Fruit fly (Drosophila melanogaster) whole organism, embryonic: Measurements from ENCODE around the gene yellow-e2.

Experiments
- Asciz ChIP-seq: fragments of 200-800 bp; sonication (Bioruptor generic); optimal IDR thresholded peaks from 2 replicates; lab custom pipeline; 2017; ENCODE audit warnings: missing biosample characterization, mild to moderate bottlenecking, missing genetic modification characterization, missing genetic modification reagents
- Blimp-1 ChIP-seq: fragments of 200-800 bp; sonication (Bioruptor generic); optimal IDR thresholded peaks from 3 replicates; lab custom pipeline; 2018; ENCODE audit warnings: missing biosample characterization, missing genetic modification characterization, mild to moderate bottlenecking, moderate library complexity, missing genetic modification reagents
- CG10209 ChIP-seq: fragments of 200-800 bp; sonication (Bioruptor generic); optimal IDR thresholded peaks from 3 replicates; lab custom pipeline; 2017; ENCODE audit warnings: missing biosample characterization, mild to moderate bottlenecking, missing genetic modification characterization, missing genetic modification reagents
- CG10543 ChIP-seq: fragments of 200-800 bp; sonication (Bioruptor generic); optimal IDR thresholded peaks from 3 replicates; lab custom pipeline; 2017; ENCODE audit warnings: missing biosample characterization, mild to moderate bottlenecking, missing genetic modification characterization, moderate library complexity
- CG10979 ChIP-seq: fragments of 200-800 bp; sonication (Bioruptor generic); optimal IDR thresholded peaks from 2 replicates; lab custom pipeline; 2018; ENCODE audit warnings: missing biosample characterization, mild to moderate bottlenecking, missing genetic modification characterization, moderate library complexity
- CG11247 ChIP-seq: fragments of 200-800 bp; sonication (Bioruptor generic); IDR thresholded peaks from 2 replicates; pipeline ENCODE4 v1.3.6; 2022; ENCODE audit warnings: missing biosample characterization, missing genetic modification characterization
- CG11723 ChIP-seq: fragments of 200-800 bp; sonication (Bioruptor generic); optimal IDR thresholded peaks from 2 replicates; lab custom pipeline; 2017; ENCODE audit warnings: missing biosample characterization, mild to moderate bottlenecking, missing genetic modification characterization
- CG1602 ChIP-seq: fragments of 200-800 bp; sonication (Bioruptor generic); optimal IDR thresholded peaks from 3 replicates; lab custom pipeline; 2016; ENCODE audit warnings: missing biosample characterization, missing genetic modification characterization
- CG1603 ChIP-seq: fragments of 200-800 bp; sonication (Bioruptor generic); optimal IDR thresholded peaks from 2 replicates; lab custom pipeline; 2019; ENCODE audit warnings: missing biosample characterization, mild to moderate bottlenecking, missing genetic modification characterization, moderate library complexity
- CG1792 ChIP-seq: fragments of 200-800 bp; sonication (Bioruptor generic); optimal IDR thresholded peaks from 2 replicates; lab custom pipeline; 2016; ENCODE audit warnings: missing biosample characterization, missing genetic modification characterization
- CG18764 ChIP-seq: fragments of 200-800 bp; sonication (Bioruptor generic); optimal IDR thresholded peaks from 3 replicates; lab custom pipeline; 2016; ENCODE audit warnings: missing biosample characterization, missing genetic modification characterization
- CG30403 ChIP-seq: fragments of 200-800 bp; sonication (Bioruptor generic); optimal IDR thresholded peaks from 3 replicates; lab custom pipeline; 2016; ENCODE audit warnings: missing biosample characterization, missing genetic modification characterization
- CG33213 ChIP-seq: fragments of 200-800 bp; sonication (Bioruptor generic); optimal IDR thresholded peaks from 3 replicates; lab custom pipeline; 2016; ENCODE audit warnings: missing biosample characterization, missing genetic modification characterization
- CG4360 ChIP-seq: fragments of 200-800 bp; sonication (Bioruptor generic); IDR thresholded peaks from 2 replicates; pipeline ENCODE4 v1.3.6; 2022; ENCODE audit warnings: missing biosample characterization, missing genetic modification characterization
- CG43689 ChIP-seq: fragments of 200-800 bp; sonication (Bioruptor generic); IDR thresholded peaks from 2 replicates; pipeline ENCODE4 v1.3.6; 2022; ENCODE audit warnings: missing biosample characterization, missing genetic modification characterization
- CG8359 ChIP-seq: fragments of 200-800 bp; sonication (Bioruptor generic); optimal IDR thresholded peaks from 2 replicates; lab custom pipeline; 2017; ENCODE audit warnings: missing biosample characterization, mild to moderate bottlenecking, missing genetic modification characterization, borderline replicate concordance
- CG8478 ChIP-seq: fragments of >200 bp; optimal IDR thresholded peaks from 2 replicates; lab custom pipeline; 2018
- CG8924 ChIP-seq: fragments of 200-800 bp; optimal IDR thresholded peaks from 3 replicates; lab custom pipeline; 2019; ENCODE audit warnings: missing biosample characterization, mild to moderate bottlenecking, missing genetic modification characterization, moderate library complexity
- CG9609 ChIP-seq: fragments of 200-800 bp; sonication (Bioruptor generic); optimal IDR thresholded peaks from 3 replicates; lab custom pipeline; 2016; ENCODE audit warnings: missing biosample characterization, missing genetic modification characterization
- CG9932 ChIP-seq: fragments of 200-800 bp; sonication (Bioruptor generic); IDR thresholded peaks from 2 replicates; pipeline ENCODE4 v1.3.6; 2022; ENCODE audit warnings: missing biosample characterization, missing genetic modification characterization
- D ChIP-seq, 2 experiments: fragments of 200-800 bp in 1 of 2; fragments of >200 bp in 1 of 2; sonication (Bioruptor generic) in 1 of 2; optimal IDR thresholded peaks; 2 replicates in 1 of 2; 3 replicates in 1 of 2; lab custom pipeline; 2017; ENCODE audit warnings: mild to moderate bottlenecking in 1 of 2, missing biosample characterization in 1 of 2, missing genetic modification characterization in 1 of 2, missing genetic modification reagents in 1 of 2
- E2f1 ChIP-seq: fragments of 200-800 bp; sonication (Bioruptor generic); IDR thresholded peaks from 2 replicates; pipeline ENCODE4 v1.3.6; 2022; ENCODE audit warnings: missing biosample characterization, missing genetic modification characterization
- Eip74EF ChIP-seq, 2 experiments: fragments of 200-800 bp in 1 of 2; fragments of >200 bp in 1 of 2; sonication (Bioruptor generic) in 1 of 2; optimal IDR thresholded peaks; 2 replicates each; lab custom pipeline; 2017 to 2019; ENCODE audit warnings: missing biosample characterization in 2 of 2, missing genetic modification characterization in 2 of 2, mild to moderate bottlenecking in 1 of 2, moderate library complexity in 1 of 2
- HLHmδ ChIP-seq: fragments of 200-800 bp; sonication (Bioruptor generic); optimal IDR thresholded peaks from 2 replicates; lab custom pipeline; 2018; ENCODE audit warnings: missing biosample characterization, mild to moderate bottlenecking, missing genetic modification characterization, moderate library complexity
- Hsf ChIP-seq: fragments of 200-800 bp; sonication (Bioruptor generic); optimal IDR thresholded peaks from 3 replicates; lab custom pipeline; 2016; ENCODE audit warnings: missing biosample characterization, missing genetic modification characterization
- Meics ChIP-seq: fragments of 200-800 bp; sonication (Bioruptor generic); optimal IDR thresholded peaks from 2 replicates; lab custom pipeline; 2017; ENCODE audit warnings: missing biosample characterization, mild to moderate bottlenecking, missing genetic modification characterization
- Ravus ChIP-seq: fragments of 200-800 bp; sonication (Bioruptor generic); IDR thresholded peaks from 2 replicates; pipeline ENCODE4 v1.3.6; 2022; ENCODE audit warnings: missing biosample characterization, missing genetic modification characterization
- Sox102F ChIP-seq: fragments of 200-800 bp; sonication (Bioruptor generic); optimal IDR thresholded peaks from 2 replicates; lab custom pipeline; 2018; ENCODE audit warnings: missing biosample characterization, mild to moderate bottlenecking, missing genetic modification characterization, moderate library complexity
- Ssrp ChIP-seq: fragments of 200-800 bp; sonication (Bioruptor generic); optimal IDR thresholded peaks from 2 replicates; lab custom pipeline; 2018; ENCODE audit warnings: missing biosample characterization, mild to moderate bottlenecking, missing genetic modification characterization, moderate library complexity
- ash1 ChIP-seq: fragments of 200-800 bp; sonication (Bioruptor generic); optimal IDR thresholded peaks from 2 replicates; lab custom pipeline; 2018; ENCODE audit warnings: missing biosample characterization, mild to moderate bottlenecking, missing genetic modification characterization
- az2 ChIP-seq: fragments of 200-800 bp; sonication (Bioruptor generic); optimal IDR thresholded peaks from 3 replicates; lab custom pipeline; 2016; ENCODE audit warnings: missing biosample characterization, missing genetic modification characterization
- croc ChIP-seq: fragments of 200-800 bp; sonication (Bioruptor generic); conservative IDR thresholded peaks from 3 replicates; pipeline ENCODE4 v1.3.6; 2022; ENCODE audit warnings: missing biosample characterization, missing genetic modification characterization
- cwo ChIP-seq: fragments of 200-800 bp; sonication (Bioruptor generic); optimal IDR thresholded peaks from 3 replicates; lab custom pipeline; 2017; ENCODE audit warnings: missing biosample characterization, missing genetic modification characterization, mild to moderate bottlenecking, moderate library complexity, missing genetic modification reagents
- dmrt99B ChIP-seq: fragments of 200-800 bp; sonication (Bioruptor generic); optimal IDR thresholded peaks from 2 replicates; lab custom pipeline; 2018; ENCODE audit warnings: missing biosample characterization, mild to moderate bottlenecking, missing genetic modification characterization, moderate library complexity
- dysf ChIP-seq: fragments of 200-800 bp; sonication (Bioruptor generic); IDR thresholded peaks from 3 replicates; pipeline ENCODE4 v1.3.6; 2022; ENCODE audit warnings: missing biosample characterization, missing genetic modification characterization
- eve ChIP-seq, 2 experiments: fragments of >200 bp; optimal IDR thresholded peaks; 2 replicates each; lab custom pipeline; 2017; ENCODE audit warnings: missing biosample characterization in 2 of 2, missing genetic modification characterization in 2 of 2
- ewg ChIP-seq: fragments of 200-800 bp; sonication (Bioruptor generic); optimal IDR thresholded peaks from 3 replicates; lab custom pipeline; 2017; ENCODE audit warnings: mild to moderate bottlenecking, missing biosample characterization, missing genetic modification reagents, missing genetic modification characterization
- eyg ChIP-seq: fragments of 200-800 bp; sonication (Bioruptor generic); optimal IDR thresholded peaks from 3 replicates; lab custom pipeline; 2016; ENCODE audit warnings: missing biosample characterization, missing genetic modification characterization
- gcm2 ChIP-seq: fragments of 200-800 bp; sonication (Bioruptor generic); optimal IDR thresholded peaks from 2 replicates; lab custom pipeline; 2016; ENCODE audit warnings: missing biosample characterization, missing genetic modification characterization
- gem ChIP-seq: fragments of 200-800 bp; sonication (Bioruptor generic); optimal IDR thresholded peaks from 2 replicates; lab custom pipeline; 2019; ENCODE audit warnings: missing biosample characterization, mild to moderate bottlenecking, missing genetic modification characterization, moderate library complexity
- grau ChIP-seq: fragments of 200-800 bp; optimal IDR thresholded peaks from 3 replicates; lab custom pipeline; 2019; ENCODE audit warnings: missing biosample characterization, mild to moderate bottlenecking, missing genetic modification characterization, moderate library complexity
- her ChIP-seq: fragments of 200-800 bp; sonication (Bioruptor generic); optimal IDR thresholded peaks from 2 replicates; lab custom pipeline; 2016; ENCODE audit warnings: missing biosample characterization, missing genetic modification characterization
- kah ChIP-seq: fragments of 200-800 bp; sonication (Bioruptor generic); optimal IDR thresholded peaks from 2 replicates; lab custom pipeline; 2018; ENCODE audit warnings: missing biosample characterization, mild to moderate bottlenecking, missing genetic modification characterization
- peb ChIP-seq: fragments of 200-800 bp; sonication (Bioruptor generic); IDR thresholded peaks from 2 replicates; pipeline ENCODE4 v1.3.6; 2022; ENCODE audit warnings: missing biosample characterization, missing genetic modification characterization
- row ChIP-seq: fragments of 200-800 bp; sonication (Bioruptor generic); IDR thresholded peaks from 3 replicates; pipeline ENCODE4 v1.3.6; 2022; ENCODE audit warnings: missing biosample characterization, missing genetic modification characterization
- sens ChIP-seq: fragments of 200-800 bp; sonication (Bioruptor generic); peaks from one replicate; lab custom pipeline; 2016; ENCODE audit warnings: missing biosample characterization, missing genetic modification characterization
- sisA ChIP-seq: fragments of 200-800 bp; sonication (Bioruptor generic); IDR thresholded peaks from 2 replicates; pipeline ENCODE4 v1.3.6; 2022; ENCODE audit warnings: missing biosample characterization, missing genetic modification characterization
- trh ChIP-seq: fragments of 200-800 bp; sonication (Bioruptor generic); optimal IDR thresholded peaks from 2 replicates; lab custom pipeline; 2016; ENCODE audit warnings: missing biosample characterization, missing genetic modification characterization
- ttk ChIP-seq: fragments of 200-800 bp; sonication (Bioruptor generic); IDR thresholded peaks from 2 replicates; pipeline ENCODE4 v2.1.2; 2022; ENCODE audit warnings: missing biosample characterization, missing genetic modification characterization
- tx ChIP-seq: fragments of 200-800 bp; sonication (Bioruptor generic); optimal IDR thresholded peaks from 2 replicates; lab custom pipeline; 2016; ENCODE audit warnings: missing biosample characterization, missing genetic modification characterization
- wdn ChIP-seq: fragments of 200-800 bp; sonication (Bioruptor generic); IDR thresholded peaks from 2 replicates; pipeline ENCODE4 v1.3.6; 2022; ENCODE audit warnings: missing biosample characterization, missing genetic modification characterization

yellow-e2 gene

dm6 chr3R:13448354-13448753, 41.6 kb upstream of the yellow-e2 start (continued):
- peak; percentile 26 for TF ChIP-seq az2
- TF ChIP-seq Ravus (GFP tag; lab: Robert Waterston, UW), result no peak
- no peak for TF ChIP-seq CG8478 (lab: Kevin White, UChicago)
- TF ChIP-seq CG1603 (tag; lab: Kevin White, UChicago), result peak; percentile 28
- no peak for TF ChIP-seq CG1792 (GFP tag; lab: Kevin White, UChicago)
- TF ChIP-seq peb, result no peak
- no peak for TF ChIP-seq D (optimal IDR thresholded peaks at IDR 0.05; lab: Kevin White, UChicago)
- TF ChIP-seq D (GFP tag; optimal IDR thresholded peaks at IDR 0.05; lab: Kevin White, UChicago), result peak; percentile 61
- no peak for TF ChIP-seq cwo (GFP tag; lab: Kevin White, UChicago)
- TF ChIP-seq ewg (GFP tag; lab: Kevin White, UChicago), result peak; percentile 32
- TF ChIP-seq CG43689, result no peak
- TF ChIP-seq CG8359 (GFP tag; lab: Kevin White, UChicago), result peak; percentile 22
- TF ChIP-seq kah (GFP tag; lab: Kevin White, UChicago), result no peak
- no peak for TF ChIP-seq CG10209 (GFP tag; lab: Kevin White, UChicago)
- TF ChIP-seq CG9609, result no peak
- peak; percentile 49 for TF ChIP-seq row (GFP tag; lab: Robert Waterston, UW)
- TF ChIP-seq eyg (GFP tag; lab: Kevin White, UChicago), result no peak
- peak; percentile 41 for TF ChIP-seq CG8924 (tag; lab: Kevin White, UChicago)
- TF ChIP-seq Blimp-1 (GFP tag; lab: Kevin White, UChicago), result peak; percentile 75
- TF ChIP-seq HLHmδ (GFP tag; lab: Kevin White, UChicago), result no peak
- TF ChIP-seq eve (GFP tag; optimal IDR thresholded peaks at IDR 0.05; lab: Kevin White, UChicago), result peak in 1 of 2 experiments; percentile 48
- peak; percentile 26; the same call in 1 of the 3 replicates for TF ChIP-seq croc
- peak; percentile 38 for TF ChIP-seq Asciz (GFP tag; lab: Kevin White, UChicago)
- TF ChIP-seq Eip74EF (GFP tag; optimal IDR thresholded peaks at IDR 0.05; lab: Kevin White, UChicago), result peak in 1 of 2 experiments; percentile 40
- no peak for TF ChIP-seq CG10543 (GFP tag; lab: Kevin White, UChicago)
- peak; percentile 37; the same call in 1 of the 3 replicates for TF ChIP-seq dysf (GFP tag; lab: Robert Waterston, UW)
- peak; percentile 71 for TF ChIP-seq gem (tag; lab: Kevin White, UChicago)
- no peak for TF ChIP-seq tx (GFP tag; lab: Kevin White, UChicago)
- TF ChIP-seq trh, result no peak
- no peak for TF ChIP-seq CG33213 (GFP tag; lab: Kevin White, UChicago)
- TF ChIP-seq dmrt99B (tag; lab: Kevin White, UChicago), result peak; percentile 62
- peak; percentile 52 for TF ChIP-seq sisA (GFP tag; lab: Robert Waterston, UW)
- peak; percentile 50 for TF ChIP-seq Ssrp (tag; lab: Kevin White, UChicago)
- no peak for TF ChIP-seq her
- TF ChIP-seq Meics, result no peak
- TF ChIP-seq CG9932 (GFP tag; lab: Robert Waterston, UW), result no peak
- TF ChIP-seq Hsf (GFP tag; lab: Kevin White, UChicago), result peak; percentile 6
- 0 out of 2 replicates have a peak, but pooled peaks have one; percentile 13 for TF ChIP-seq E2f1 (GFP tag; lab: Robert Waterston, UW)
- TF ChIP-seq CG4360 (GFP tag; lab: Robert Waterston, UW), result no peak
- TF ChIP-seq ttk (GFP tag; lab: Robert Waterston, UW), result peak; percentile 38; the same call in 1 of the 2 replicates
- no peak for TF ChIP-seq ash1 (GFP tag; lab: Kevin White, UChicago)
- peak; percentile 32 for TF ChIP-seq grau (tag; lab: Kevin White, UChicago)
- TF ChIP-seq CG18764 (GFP tag; lab: Kevin White, UChicago), result peak; percentile 9
- TF ChIP-seq CG11247 (GFP tag; lab: Robert Waterston, UW), result no peak
- TF ChIP-seq CG10979 (tag; lab: Kevin White, UChicago), result peak; percentile 80
- TF ChIP-seq CG1602 (GFP tag; lab: Kevin White, UChicago), result peak; percentile 21
- peak; percentile 65 for TF ChIP-seq Sox102F (GFP tag; lab: Kevin White, UChicago)
- TF ChIP-seq gcm2 (GFP tag; lab: Kevin White, UChicago), result no peak
- peak; percentile 1 for TF ChIP-seq CG30403 (GFP tag; lab: Kevin White, UChicago)
- TF ChIP-seq wdn (GFP tag; lab: Robert Waterston, UW), result no peak
- TF ChIP-seq sens (GFP tag; lab: Kevin White, UChicago), result peak; percentile 90
- TF ChIP-seq CG11723 (GFP tag; lab: Kevin White, UChicago), result peak; percentile 16
